Fruit fly (Drosophila melanogaster): Measurements from ENCODE around the gene ph-d.

Gene ph-d

DNA sequence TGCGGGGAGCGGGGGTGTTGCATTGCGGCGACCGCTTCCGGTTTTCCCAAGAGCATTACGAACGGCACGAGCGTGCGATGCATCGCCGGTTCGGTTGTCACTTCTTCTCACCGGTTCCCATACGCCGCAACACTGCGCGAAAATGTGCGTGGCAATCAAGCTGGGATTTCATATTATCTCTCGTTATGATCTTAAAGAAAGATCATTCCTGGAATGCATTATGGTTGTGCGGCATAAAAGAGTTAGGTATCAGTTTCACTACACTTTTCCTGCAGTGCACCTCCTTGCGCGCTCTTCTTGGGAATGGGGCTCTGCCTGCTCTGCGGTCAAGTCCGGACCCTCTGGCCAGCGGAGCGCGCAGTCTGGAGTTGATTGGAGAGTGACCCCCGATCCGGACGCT, 43.0 kb upstream of the ph-d start (continued):
- no peak for TF ChIP-seq Hr38 (GFP tag; optimal IDR thresholded peaks at IDR 0.05)
- TF ChIP-seq acj6 (GFP tag; optimal IDR thresholded peaks at IDR 0.05) = no peak
- no peak for TF ChIP-seq vri (GFP tag; optimal IDR thresholded peaks at IDR 0.05)
- TF ChIP-seq CG11902 (GFP tag; optimal IDR thresholded peaks at IDR 0.05) = no peak
- no peak for TF ChIP-seq CG11762 (GFP tag; optimal IDR thresholded peaks at IDR 0.05; ENCODE audit: insufficient read depth)
- TF ChIP-seq CG6276 (GFP tag; optimal IDR thresholded peaks at IDR 0.05) = peak; percentile 63
- TF ChIP-seq dac (GFP tag; optimal IDR thresholded peaks at IDR 0.05) = peak; percentile 48
- TF ChIP-seq Hr4 (GFP tag; optimal IDR thresholded peaks at IDR 0.05) = peak; percentile 81
- TF ChIP-seq CG15336 (GFP tag; IDR thresholded peaks at IDR 0.05) = peak; percentile 89
- TF ChIP-seq Ets96B (tag; optimal IDR thresholded peaks at IDR 0.05) = no peak
- peak; percentile 10 for TF ChIP-seq CG10631 (GFP tag; optimal IDR thresholded peaks at IDR 0.05)
- TF ChIP-seq fkh (GFP tag; optimal IDR thresholded peaks at IDR 0.05) = no peak
- TF ChIP-seq Gug (GFP tag; IDR thresholded peaks at IDR 0.05) = peak; percentile 76
- TF ChIP-seq pdm3 (GFP tag; optimal IDR thresholded peaks at IDR 0.05) = peak; percentile 56
- peak; percentile 85 for TF ChIP-seq CG32006 (GFP tag; optimal IDR thresholded peaks at IDR 0.05)
- TF ChIP-seq Eip78C (GFP tag) = peak; percentile 53
- TF ChIP-seq eg (GFP tag; IDR thresholded peaks at IDR 0.05) = peak; percentile 90
- no peak for TF ChIP-seq Blimp-1 (GFP tag; optimal IDR thresholded peaks at IDR 0.05)
- TF ChIP-seq CG8119 (GFP tag; IDR thresholded peaks at IDR 0.05) = peak; percentile 85
- peak; percentile 8 for TF ChIP-seq Sox14 (GFP tag; optimal IDR thresholded peaks at IDR 0.05)
- TF ChIP-seq CG11294 (GFP tag; IDR thresholded peaks at IDR 0.05) = peak; percentile 63
- no peak for TF ChIP-seq CG3032 (tag; optimal IDR thresholded peaks at IDR 0.05)
- peak; percentile 83 for TF ChIP-seq CG6163 (GFP tag; IDR thresholded peaks at IDR 0.05)
- no peak for TF ChIP-seq CG8632 (GFP tag; optimal IDR thresholded peaks at IDR 0.05)
- no peak for TF ChIP-seq CG8319 (GFP tag; optimal IDR thresholded peaks at IDR 0.05)
- no peak for TF ChIP-seq CG10669 (GFP tag; optimal IDR thresholded peaks at IDR 0.05)

DNA sequence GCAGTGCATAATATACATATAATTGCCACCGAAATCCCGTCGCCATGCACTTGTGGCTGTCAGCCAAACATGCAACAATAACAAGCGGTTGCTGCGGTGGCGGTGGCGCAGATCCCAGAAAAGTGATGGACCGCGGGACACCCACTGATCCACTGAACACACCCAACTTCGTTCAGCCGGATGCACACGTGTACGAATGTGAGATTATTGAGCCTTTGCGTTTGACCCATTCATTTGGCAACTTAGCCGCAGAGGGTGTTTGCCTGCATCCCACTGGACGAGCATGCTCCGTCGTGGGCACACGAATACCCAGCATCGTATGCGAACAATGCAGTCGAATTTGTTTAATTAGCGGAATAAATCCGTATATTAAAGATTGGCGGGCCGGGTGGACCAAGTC, 42.3 kb upstream of the ph-d start:
- TF ChIP-seq CG11294 (GFP tag; IDR thresholded peaks at IDR 0.05) (peak; percentile 23; the same call in 1 of the 2 replicates), Hr38 (GFP tag; optimal IDR thresholded peaks at IDR 0.05) (no peak), fd59A (GFP tag; optimal IDR thresholded peaks at IDR 0.05) (no peak), CG6163 (GFP tag; IDR thresholded peaks at IDR 0.05) (peak; percentile 55), fkh (GFP tag; optimal IDR thresholded peaks at IDR 0.05) (no peak), CG15336 (GFP tag; IDR thresholded peaks at IDR 0.05) (peak; percentile 72), spab (GFP tag; optimal IDR thresholded peaks at IDR 0.05) (no peak), achi (GFP tag; optimal IDR thresholded peaks at IDR 0.05) (no peak), Hr4 (GFP tag; optimal IDR thresholded peaks at IDR 0.05) (peak; percentile 53), CG32006 (GFP tag; optimal IDR thresholded peaks at IDR 0.05) (peak; percentile 62), Lpt (GFP tag; optimal IDR thresholded peaks at IDR 0.05) (peak; percentile 35), CG4318 (GFP tag; optimal IDR thresholded peaks at IDR 0.05) (peak; percentile 0), Smox (GFP tag; optimal IDR thresholded peaks at IDR 0.05) (no peak), eg (GFP tag; IDR thresholded peaks at IDR 0.05) (peak; percentile 81), CG16779 (tag; optimal IDR thresholded peaks at IDR 0.05) (no peak), CG9139 (GFP tag; optimal IDR thresholded peaks at IDR 0.05) (no peak), fd85E (GFP tag; optimal IDR thresholded peaks at IDR 0.05) (no peak), Gug (GFP tag; IDR thresholded peaks at IDR 0.05) (peak; percentile 36; the same call in 1 of the 2 replicates), Sox14 (GFP tag; optimal IDR thresholded peaks at IDR 0.05) (no peak), Hr39 (GFP tag; optimal IDR thresholded peaks at IDR 0.05) (no peak), CG8119 (GFP tag; IDR thresholded peaks at IDR 0.05) (peak; percentile 66), svp (GFP tag) (peak; percentile 48), Eip78C (GFP tag) (peak; percentile 14), pdm3 (GFP tag; optimal IDR thresholded peaks at IDR 0.05) (peak; percentile 7), CG10631 (GFP tag; optimal IDR thresholded peaks at IDR 0.05) (no peak), Ets96B (tag; optimal IDR thresholded peaks at IDR 0.05) (no peak), dac (GFP tag; optimal IDR thresholded peaks at IDR 0.05) (peak; percentile 15), CG6276 (GFP tag; optimal IDR thresholded peaks at IDR 0.05) (peak; percentile 28), Sox15 (GFP tag; optimal IDR thresholded peaks at IDR 0.05) (no peak), Eip75B (GFP tag; optimal IDR thresholded peaks at IDR 0.05) (no peak), CG3919 (GFP tag; optimal IDR thresholded peaks at IDR 0.05) (no peak), CG11902 (GFP tag; optimal IDR thresholded peaks at IDR 0.05) (no peak), CG7368 (GFP tag; optimal IDR thresholded peaks at IDR 0.05) (no peak), salr (GFP tag; optimal IDR thresholded peaks at IDR 0.05) (no peak), dsx (GFP tag; optimal IDR thresholded peaks at IDR 0.05; ENCODE audit: poor library complexity, severe bottlenecking) (no peak), Ets21C (GFP tag; optimal IDR thresholded peaks at IDR 0.05) (no peak)

Measured in whole organism, prepupa.